Worm (Caenorhabditis elegans) whole organism, L1 larva: ENCODE measurements around the gene K10D11.2.

Experiments
- ceh-90 ChIP-seq: sonication (generic microtip); optimal IDR thresholded peaks from 2 replicates; lab custom pipeline; 2016; ENCODE audit warnings: missing genetic modification characterization, missing compliant biosample characterization
- dpl-1 ChIP-seq, 3 experiments: fragments of 150-350 bp in 2 of 3; sonication (generic microtip) in 1 of 3; optimal IDR thresholded peaks; 2 replicates each; lab custom pipeline; 2014 to 2017; ENCODE audit warnings: missing biosample characterization in 3 of 3, missing genetic modification characterization in 3 of 3, missing genetic modification reagents in 3 of 3
- dsc-1 ChIP-seq: sonication (generic microtip); optimal IDR thresholded peaks from 2 replicates; lab custom pipeline; 2016; ENCODE audit warnings: mild to moderate bottlenecking, missing genetic modification characterization, missing compliant biosample characterization
- fkh-10 ChIP-seq: sonication (generic microtip); optimal IDR thresholded peaks from 2 replicates; lab custom pipeline; 2017; ENCODE audit warnings: missing biosample characterization, missing genetic modification reagents, missing genetic modification characterization
- jun-1 ChIP-seq: fragments of 150-350 bp; optimal IDR thresholded peaks from 2 replicates; lab custom pipeline; 2014; ENCODE audit warnings: missing biosample characterization, missing genetic modification reagents, missing genetic modification characterization
- lin-13 ChIP-seq: fragments of 150-350 bp; optimal IDR thresholded peaks from 2 replicates; lab custom pipeline; 2014; ENCODE audit warnings: missing biosample characterization, missing genetic modification reagents, missing genetic modification characterization
- lin-14 ChIP-seq: fragments of 200-800 bp; sonication (Bioruptor generic); optimal IDR thresholded peaks from 2 replicates; lab custom pipeline; 2018; ENCODE audit warnings: mild to moderate bottlenecking, missing genetic modification characterization, moderate library complexity, missing compliant biosample characterization
- lin-35 ChIP-seq, 2 experiments: fragments of 150-350 bp; optimal IDR thresholded peaks; 2 replicates each; lab custom pipeline; 2014; ENCODE audit warnings: missing biosample characterization in 2 of 2, missing genetic modification characterization in 2 of 2, missing genetic modification reagents in 2 of 2
- lin-39 ChIP-seq: fragments of 150-350 bp; optimal IDR thresholded peaks from 2 replicates; lab custom pipeline; 2014; ENCODE audit warnings: missing biosample characterization, missing genetic modification reagents, missing genetic modification characterization
- sptf-1 ChIP-seq: fragments of 150-350 bp; optimal IDR thresholded peaks from 2 replicates; lab custom pipeline; 2014; ENCODE audit warnings: missing biosample characterization, missing genetic modification characterization
- ztf-11 ChIP-seq, 2 experiments: sonication (generic microtip); optimal IDR thresholded peaks; 2 replicates each; lab custom pipeline; 2016 to 2017; ENCODE audit warnings: missing genetic modification characterization in 2 of 2, missing biosample characterization in 1 of 2, missing compliant biosample characterization in 1 of 2

ce11 chrIV:12942633-12943032, 36.2 kb upstream of the K10D11.2 start, which contains the start of gene dct-19:
- TF ChIP-seq sptf-1 (tag; lab: Kevin White, UChicago) (no peak), lin-14 (GFP tag; lab: Kevin White, UChicago) (no peak), dsc-1 (tag; lab: Kevin White, UChicago) (no peak), lin-39 (tag; lab: Kevin White, UChicago) (no peak), lin-35 (GFP tag; optimal IDR thresholded peaks at IDR 0.05; lab: Kevin White, UChicago) (no peak), dpl-1 (GFP tag; optimal IDR thresholded peaks at IDR 0.05; lab: Kevin White, UChicago) (no peak), jun-1 (tag; lab: Kevin White, UChicago) (no peak), ztf-11 (tag; optimal IDR thresholded peaks at IDR 0.05; lab: Kevin White, UChicago) (no peak), fkh-10 (no peak), ceh-90 (tag; lab: Kevin White, UChicago) (no peak), lin-13 (GFP tag; lab: Kevin White, UChicago) (no peak)
